Worm (Caenorhabditis elegans): ENCODE data around the gene snt-5.

The snt-5 gene

ce11 chrV:1362027-1362426 is 49.3 kb downstream of the snt-5 start:
- TF ChIP-seq lin-14 (GFP tag; optimal IDR thresholded peaks at IDR 0.05) (peak; percentile 46), skn-1 (tag; optimal IDR thresholded peaks at IDR 0.05) (no peak), ceh-88 (GFP tag; IDR thresholded peaks at IDR 0.05) (no peak), elt-2 (tag; optimal IDR thresholded peaks at IDR 0.05) (no peak), blmp-1 (tag; optimal IDR thresholded peaks at IDR 0.05) (no peak)

- TF ChIP-seq tbx-2 (tag; optimal IDR thresholded peaks at IDR 0.05) (no peak), alr-1 (tag; optimal IDR thresholded peaks at IDR 0.05; ENCODE audit: borderline replicate concordance) (no peak), snpc-4 (tag; optimal IDR thresholded peaks at IDR 0.05) (no peak), mep-1 (tag; optimal IDR thresholded peaks at IDR 0.05) (no peak), efl-1 (optimal IDR thresholded peaks at IDR 0.05) (no peak), efl-1 (GFP tag; optimal IDR thresholded peaks at IDR 0.05 in 1 of 2) (no peak), ceh-8 (GFP tag; optimal IDR thresholded peaks at IDR 0.05) (no peak), C34B4.2 (tag; optimal IDR thresholded peaks at IDR 0.05) (no peak), swsn-7 (tag; optimal IDR thresholded peaks at IDR 0.05) (no peak), elt-2 (tag; optimal IDR thresholded peaks at IDR 0.05) (no peak), elt-3 (tag; optimal IDR thresholded peaks at IDR 0.05) (no peak), aha-1 (tag; optimal IDR thresholded peaks at IDR 0.05) (no peak), nhr-11 (tag; optimal IDR thresholded peaks at IDR 0.05) (no peak), dpl-1 (GFP tag; optimal IDR thresholded peaks at IDR 0.05) (no peak), nhr-237 (tag; optimal IDR thresholded peaks at IDR 0.05) (no peak), ztf-11 (tag; optimal IDR thresholded peaks at IDR 0.05) (no peak), sox-4 (tag; optimal IDR thresholded peaks at IDR 0.05) (no peak)
Measured at ce11 chrV:1358051-1358450, 53.3 kb downstream of the snt-5 start, which contains the start of gene Y75B7AL.2. Y75B7AL.2 (minus strand) TSS chrV:1358151.

- TF ChIP-seq xbp-1 (tag; optimal IDR thresholded peaks at IDR 0.05) = no peak
- no peak for TF ChIP-seq lsy-2 (tag; optimal IDR thresholded peaks at IDR 0.05)
- TF ChIP-seq dsc-1 (tag; optimal IDR thresholded peaks at IDR 0.05) = no peak
- TF ChIP-seq ztf-4 (tag; optimal IDR thresholded peaks at IDR 0.05) = no peak
- TF ChIP-seq ceh-63 (GFP tag; optimal IDR thresholded peaks at IDR 0.05) = no peak
- TF ChIP-seq elt-2 (tag; optimal IDR thresholded peaks at IDR 0.05) = no peak
- no peak for TF ChIP-seq snu-23 (GFP tag; optimal IDR thresholded peaks at IDR 0.05)
- TF ChIP-seq nhr-28 (tag; optimal IDR thresholded peaks at IDR 0.05) = no peak
- no peak for TF ChIP-seq rnt-1 (tag; optimal IDR thresholded peaks at IDR 0.05)
- no peak for TF ChIP-seq nhr-90 (tag; optimal IDR thresholded peaks at IDR 0.05; ENCODE audit: poor library complexity)
- no peak for TF ChIP-seq ama-1 (optimal IDR thresholded peaks at IDR 0.05)
Measured at ce11 chrV:1355297-1355696, 56.1 kb downstream of the snt-5 start.

- TF ChIP-seq snu-23 (GFP tag; optimal IDR thresholded peaks at IDR 0.05) = no peak
- TF ChIP-seq grh-1 (GFP tag; IDR thresholded peaks at IDR 0.05) = no peak
- no peak for TF ChIP-seq nhr-11 (tag; optimal IDR thresholded peaks at IDR 0.05)
- no peak for TF ChIP-seq sox-4 (tag; optimal IDR thresholded peaks at IDR 0.05)
- TF ChIP-seq nhr-12 (tag; optimal IDR thresholded peaks at IDR 0.05) = no peak
- no peak for TF ChIP-seq nhr-28 (tag; optimal IDR thresholded peaks at IDR 0.05)
- no peak for TF ChIP-seq nhr-84 (tag; optimal IDR thresholded peaks at IDR 0.05)
- TF ChIP-seq ama-1 (optimal IDR thresholded peaks at IDR 0.05) = no peak
- no peak for TF ChIP-seq lin-14 (GFP tag; optimal IDR thresholded peaks at IDR 0.05)
- TF ChIP-seq zag-1 (tag; optimal IDR thresholded peaks at IDR 0.05) = no peak
Measured at ce11 chrV:1352321-1352720, 59.0 kb downstream of the snt-5 start.

ce11 chrV:1351826-1352225 is 59.5 kb downstream of the snt-5 start, which contains the start of gene glb-33:
glb-33 (plus strand) TSS chrV:1352126.
- TF ChIP-seq tlp-1 (tag; optimal IDR thresholded peaks at IDR 0.05) = no peak
- no peak for TF ChIP-seq egl-13 (tag; optimal IDR thresholded peaks at IDR 0.05)
- TF ChIP-seq nhr-11 (tag; optimal IDR thresholded peaks at IDR 0.05) = no peak
- TF ChIP-seq unc-30 (tag; optimal IDR thresholded peaks at IDR 0.05) = no peak
- no peak for TF ChIP-seq C16A3.4 (tag; optimal IDR thresholded peaks at IDR 0.05)
- no peak for TF ChIP-seq unc-98 (GFP tag; IDR thresholded peaks at IDR 0.05)
- TF ChIP-seq nhr-85 (tag) = no peak
